Fruit fly (Drosophila melanogaster): ENCODE results near the gene HIP.

Gene HIP

dm6 chrX:3772811-3773740 is 25.9 kb upstream of the HIP start (continued):
- TF ChIP-seq Taf1 (GFP tag; IDR thresholded peaks at IDR 0.05) (peak; percentile 56), Fer1 (GFP tag; optimal IDR thresholded peaks at IDR 0.05) (peak; percentile 87), Poxn (GFP tag; IDR thresholded peaks at IDR 0.05) (0 out of 2 replicates have a peak, but pooled peaks have one; percentile 16), zfh1 (GFP tag; IDR thresholded peaks at IDR 0.05) (peak; percentile 71), CG13894 (tag; optimal IDR thresholded peaks at IDR 0.05) (peak; percentile 78), ATbp (GFP tag; optimal IDR thresholded peaks at IDR 0.05) (peak; percentile 20), CG2889 (GFP tag; IDR thresholded peaks at IDR 0.05) (0 out of 3 replicates have a peak, but pooled peaks have one; percentile 24), sc (optimal IDR thresholded peaks at IDR 0.05) (no peak), sc (GFP tag; optimal IDR thresholded peaks at IDR 0.05) (peak; percentile 29), zen (tag; optimal IDR thresholded peaks at IDR 0.05) (peak; percentile 69), CG12155 (GFP tag; optimal IDR thresholded peaks at IDR 0.05) (peak; percentile 89), CG43689 (GFP tag; IDR thresholded peaks at IDR 0.05) (no peak), CG18011 (GFP tag; optimal IDR thresholded peaks at IDR 0.05) (no peak), CG17328 (GFP tag; IDR thresholded peaks at IDR 0.05) (0 out of 2 replicates have a peak, but pooled peaks have one; percentile 19), H2.0 (GFP tag; IDR thresholded peaks at IDR 0.05) (peak; percentile 65; the same call in 1 of the 2 replicates), HHEX (GFP tag; optimal IDR thresholded peaks at IDR 0.05) (peak; percentile 48), CG2120 (GFP tag; optimal IDR thresholded peaks at IDR 0.05) (peak; percentile 87), CG12236 (GFP tag; optimal IDR thresholded peaks at IDR 0.05) (no peak), CG15479 (GFP tag; optimal IDR thresholded peaks at IDR 0.05) (peak; percentile 13), Dad (GFP tag; optimal IDR thresholded peaks at IDR 0.05) (peak; percentile 36), scrt (GFP tag; optimal IDR thresholded peaks at IDR 0.05) (peak; percentile 76), CTCF (GFP tag; optimal IDR thresholded peaks at IDR 0.05) (no peak), CG17829 (tag; optimal IDR thresholded peaks at IDR 0.05) (peak; percentile 81), Jarid2 (GFP tag; optimal IDR thresholded peaks at IDR 0.05) (peak; percentile 36), MTF-1 (GFP tag; optimal IDR thresholded peaks at IDR 0.05; ENCODE audit: borderline replicate concordance) (no peak), Xbp1 (GFP tag; optimal IDR thresholded peaks at IDR 0.05) (peak; percentile 53), Awh (GFP tag; IDR thresholded peaks at IDR 0.05) (no peak), gsb-n (tag; optimal IDR thresholded peaks at IDR 0.05) (peak; percentile 76), gcm (GFP tag; optimal IDR thresholded peaks at IDR 0.05) (peak; percentile 65), CG6175 (GFP tag; IDR thresholded peaks at IDR 0.05) (no peak), Ptx1 (GFP tag; IDR thresholded peaks at IDR 0.05) (peak; percentile 53), trem (tag; optimal IDR thresholded peaks at IDR 0.05) (peak; percentile 51), Rx (GFP tag; IDR thresholded peaks at IDR 0.05) (no peak), org-1 (GFP tag; optimal IDR thresholded peaks at IDR 0.05) (peak; percentile 68), her (GFP tag; optimal IDR thresholded peaks at IDR 0.05) (peak; percentile 26), CG3838 (GFP tag; optimal IDR thresholded peaks at IDR 0.05) (no peak), chm (GFP tag; IDR thresholded peaks at IDR 0.05) (0 out of 2 replicates have a peak, but pooled peaks have one; percentile 47), CG34376 (GFP tag; optimal IDR thresholded peaks at IDR 0.05) (peak; percentile 72), danr (GFP tag; IDR thresholded peaks at IDR 0.05) (peak; percentile 57; the same call in 1 of the 2 replicates), CG12769 (tag; optimal IDR thresholded peaks at IDR 0.05) (peak; percentile 66), Sry-δ (GFP tag; optimal IDR thresholded peaks at IDR 0.05) (peak; percentile 3), gem (tag; optimal IDR thresholded peaks at IDR 0.05) (peak; percentile 87), CG4404 (GFP tag; IDR thresholded peaks at IDR 0.05) (0 out of 2 replicates have a peak, but pooled peaks have one; percentile 23), usp (GFP tag; optimal IDR thresholded peaks at IDR 0.05) (no peak), Eip74EF (GFP tag; optimal IDR thresholded peaks at IDR 0.05) (peak in 1 of 2 experiments; percentile 56), Hsf (GFP tag; optimal IDR thresholded peaks at IDR 0.05) (peak; percentile 69), ind (GFP tag; optimal IDR thresholded peaks at IDR 0.05) (peak; percentile 57), stc (GFP tag; IDR thresholded peaks at IDR 0.05) (peak; percentile 61), E2f1 (GFP tag; IDR thresholded peaks at IDR 0.05) (peak; percentile 48; the same call in 1 of the 2 replicates)
